Fruit fly (Drosophila melanogaster) ovary, adult (tissue): ENCODE measurements around the gene CG4408.

ENCODE experiments used
- CG17801 ChIP-seq: fragments of 200-800 bp; optimal IDR thresholded peaks from 2 replicates; lab custom pipeline; 2019; ENCODE audit warnings: missing biosample characterization, mild to moderate bottlenecking, missing genetic modification characterization, moderate library complexity; ENCODE audit not compliant: partially characterized antibody

The CG4408 gene

DNA sequence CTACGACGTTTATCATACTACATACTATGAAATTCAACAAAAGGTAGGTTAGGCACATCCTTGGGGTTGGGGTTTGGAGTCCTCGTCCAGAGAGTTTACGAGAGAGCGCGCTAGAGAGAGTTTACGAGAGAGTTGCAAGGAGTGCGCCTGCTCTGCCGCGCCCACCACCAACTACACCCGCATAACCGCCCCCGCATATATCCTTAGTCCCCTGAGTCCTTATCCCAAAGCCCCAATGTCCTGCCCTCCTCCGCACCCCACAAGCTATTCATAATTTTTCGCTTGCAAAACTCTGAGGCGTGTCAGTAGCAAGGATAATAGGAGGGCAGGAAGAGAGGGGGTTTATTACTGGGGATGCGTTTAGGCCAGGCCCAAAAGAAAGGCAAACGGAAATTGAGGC lies 20.3 kb upstream of the CG4408 start:
- TF ChIP-seq CG17801 (GFP tag; lab: Kevin White, UChicago): no peak

dm6 chr3R:23377288-23377687 lies 13.9 kb upstream of the CG4408 start:
- TF ChIP-seq CG17801 (GFP tag; lab: Kevin White, UChicago): no peak

DNA sequence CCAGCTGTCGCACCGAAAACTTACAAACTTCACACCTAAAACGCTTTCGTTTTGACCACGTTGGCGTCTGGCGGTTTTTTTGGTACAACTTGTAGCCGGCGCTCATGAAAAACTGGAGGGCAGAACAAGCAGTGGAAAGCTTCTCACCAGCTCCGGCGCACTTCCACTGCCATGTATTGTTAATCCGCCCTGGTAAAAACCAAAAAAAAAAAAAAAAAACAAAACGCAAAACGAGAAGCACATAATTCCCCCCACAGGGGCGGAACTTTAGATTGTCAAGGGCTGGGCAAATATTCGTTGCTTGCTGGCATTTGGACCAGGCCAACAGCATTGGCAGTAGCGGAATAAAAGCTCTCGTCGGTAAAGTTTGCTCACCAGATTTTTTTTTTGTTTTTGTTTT lies 10.9 kb upstream of the CG4408 start:
- peak; percentile 88 for TF ChIP-seq CG17801 (GFP tag; lab: Kevin White, UChicago)

- no peak for TF ChIP-seq CG17801 (GFP tag; lab: Kevin White, UChicago)
These were observed 10.0 kb upstream of the CG4408 start, which contains the start of gene CG42828 for dm6 chr3R:23373403-23373802. Gene CG42828, plus strand, starts transcription at chr3R:23373703.

dm6 chr3R:23372624-23373023 lies 9.2 kb upstream of the CG4408 start, which contains the start of gene CG42827:
Gene CG42827, plus strand, starts transcription at chr3R:23372924.
- no peak for TF ChIP-seq CG17801 (GFP tag; lab: Kevin White, UChicago)

dm6 chr3R:23368235-23368634 lies 4.9 kb upstream of the CG4408 start:
- no peak for TF ChIP-seq CG17801 (GFP tag; lab: Kevin White, UChicago)

DNA sequence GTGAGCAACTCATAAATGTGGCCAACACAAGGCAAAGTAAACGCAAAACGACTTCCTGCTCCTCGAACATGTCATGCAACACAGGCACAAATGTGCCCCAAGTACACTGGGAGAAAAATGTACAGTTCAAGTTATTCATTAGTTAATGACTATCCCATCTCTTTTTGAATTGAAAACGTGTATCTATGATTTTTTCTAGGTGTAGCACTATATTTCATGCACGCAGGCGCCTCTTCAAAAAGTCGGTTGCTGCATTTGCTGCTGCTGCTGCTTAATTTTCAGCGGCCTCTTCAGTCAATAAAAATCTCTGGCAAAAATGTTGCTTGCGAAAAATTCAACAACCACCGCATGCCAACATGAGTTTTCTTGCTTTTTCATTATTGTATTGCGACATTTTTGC lies 4.2 kb upstream of the CG4408 start:
- TF ChIP-seq CG17801 (GFP tag; lab: Kevin White, UChicago): no peak

- TF ChIP-seq CG17801 (GFP tag; lab: Kevin White, UChicago): no peak
These were observed 1.7 kb upstream of the CG4408 start for dm6 chr3R:23365028-23365427.

dm6 chr3R:23360356-23360755 lies 3.0 kb downstream of the CG4408 start:
- no peak for TF ChIP-seq CG17801 (GFP tag; lab: Kevin White, UChicago)

DNA sequence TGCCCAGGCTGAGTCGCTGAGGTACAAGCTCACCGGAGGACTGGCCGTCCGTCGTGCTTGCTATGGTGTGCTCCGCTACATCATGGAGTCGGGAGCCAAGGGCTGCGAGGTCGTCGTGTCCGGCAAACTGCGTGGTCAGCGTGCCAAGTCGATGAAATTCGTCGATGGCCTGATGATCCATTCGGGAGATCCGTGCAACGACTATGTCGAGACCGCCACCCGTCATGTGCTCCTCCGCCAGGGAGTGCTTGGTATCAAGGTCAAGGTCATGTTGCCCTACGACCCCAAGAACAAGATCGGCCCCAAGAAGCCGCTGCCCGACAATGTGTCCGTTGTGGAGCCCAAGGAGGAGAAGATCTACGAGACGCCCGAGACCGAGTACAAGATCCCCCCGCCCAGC lies 4.0 kb downstream of the CG4408 start:
- no peak for TF ChIP-seq CG17801 (GFP tag; lab: Kevin White, UChicago)

- TF ChIP-seq CG17801 (GFP tag; lab: Kevin White, UChicago): peak; percentile 58
These were observed 4.7 kb downstream of the CG4408 start, which contains the start of gene RpS3 for dm6 chr3R:23358565-23359138. Gene RpS3, plus strand, starts transcription at chr3R:23358812.

- peak; percentile 77 for TF ChIP-seq CG17801 (GFP tag; lab: Kevin White, UChicago)
These were observed 6.4 kb downstream of the CG4408 start for dm6 chr3R:23356920-23357386.

- peak; percentile 68 for TF ChIP-seq CG17801 (GFP tag; lab: Kevin White, UChicago)
These were observed 7.3 kb downstream of the CG4408 start, which contains the start of the genes ATPsynCF6 and Sec13 for dm6 chr3R:23355829-23356738. Gene ATPsynCF6, minus strand, starts transcription at chr3R:23356064. Gene Sec13, plus strand, starts transcription at chr3R:23356278.

dm6 chr3R:23347432-23348305 lies 15.7 kb downstream of the CG4408 start, which contains the start of gene PolE1:
Gene PolE1, plus strand, starts transcription at chr3R:23348128.
- peak; percentile 63 for TF ChIP-seq CG17801 (GFP tag; lab: Kevin White, UChicago)
